Fruit fly (Drosophila melanogaster) whole organism, pupa: ENCODE data around the gene TotX.

Source experiments
- CG10348 ChIP-seq: fragments of 200-800 bp; sonication (Bioruptor generic); IDR thresholded peaks from 2 replicates; pipeline ENCODE4 v1.3.6; 2022; ENCODE audit warnings: missing biosample characterization, missing genetic modification characterization
- CG12605 ChIP-seq: fragments of 200-800 bp; sonication (Bioruptor generic); IDR thresholded peaks from 2 replicates; pipeline ENCODE4 v1.3.6; 2022; ENCODE audit warnings: missing biosample characterization, missing genetic modification characterization
- CG13204 ChIP-seq: fragments of 200-800 bp; sonication (Bioruptor generic); optimal IDR thresholded peaks from 2 replicates; lab custom pipeline; 2018; ENCODE audit warnings: missing biosample characterization, mild to moderate bottlenecking, missing genetic modification characterization, moderate library complexity
- CG14655 ChIP-seq: fragments of 200-800 bp; sonication (Bioruptor generic); optimal IDR thresholded peaks from 3 replicates; lab custom pipeline; 2017; ENCODE audit warnings: mild to moderate bottlenecking, missing biosample characterization, missing genetic modification reagents, missing genetic modification characterization
- CG15710 ChIP-seq: fragments of 200-800 bp; sonication (Bioruptor generic); optimal IDR thresholded peaks from 2 replicates; lab custom pipeline; 2018; ENCODE audit warnings: missing biosample characterization, mild to moderate bottlenecking, missing genetic modification characterization, moderate library complexity
- CG17806 ChIP-seq: fragments of 200-800 bp; sonication (Bioruptor generic); optimal IDR thresholded peaks from 2 replicates; lab custom pipeline; 2018; ENCODE audit warnings: missing biosample characterization, mild to moderate bottlenecking, missing genetic modification characterization, moderate library complexity
- CG32121 ChIP-seq: fragments of 200-800 bp; sonication (Bioruptor generic); IDR thresholded peaks from 2 replicates; pipeline ENCODE4 v1.3.6; 2022; ENCODE audit warnings: missing biosample characterization, missing genetic modification characterization
- CG34367 ChIP-seq: fragments of 200-800 bp; sonication (Bioruptor generic); optimal IDR thresholded peaks from 2 replicates; lab custom pipeline; 2018; ENCODE audit warnings: missing biosample characterization, mild to moderate bottlenecking, missing genetic modification characterization
- CG4496 ChIP-seq: fragments of 200-800 bp; sonication (Bioruptor generic); IDR thresholded peaks from 3 replicates; pipeline ENCODE4 v1.3.6; 2022; ENCODE audit warnings: missing biosample characterization, missing genetic modification characterization
- CG8159 ChIP-seq: fragments of 200-800 bp; sonication (Bioruptor generic); optimal IDR thresholded peaks from 3 replicates; lab custom pipeline; 2018; ENCODE audit warnings: missing biosample characterization, mild to moderate bottlenecking, missing genetic modification characterization, moderate library complexity
- CG8301 ChIP-seq: fragments of 200-800 bp; sonication (Bioruptor generic); optimal IDR thresholded peaks from 2 replicates; lab custom pipeline; 2018; ENCODE audit warnings: missing biosample characterization, mild to moderate bottlenecking, missing genetic modification characterization
- CG9948 ChIP-seq: fragments of 200-800 bp; sonication (Bioruptor generic); optimal IDR thresholded peaks from 2 replicates; lab custom pipeline; 2018; ENCODE audit warnings: missing biosample characterization, mild to moderate bottlenecking, missing genetic modification characterization, moderate library complexity
- D1 ChIP-seq: fragments of 200-800 bp; sonication (Bioruptor generic); optimal IDR thresholded peaks from 2 replicates; lab custom pipeline; 2018; ENCODE audit warnings: missing biosample characterization, mild to moderate bottlenecking, missing genetic modification characterization, moderate library complexity
- EcR ChIP-seq: fragments of 200-800 bp; sonication (Bioruptor generic); optimal IDR thresholded peaks from 3 replicates; lab custom pipeline; 2019; ENCODE audit warnings: missing biosample characterization, missing genetic modification characterization, mild to moderate bottlenecking, moderate library complexity, missing genetic modification reagents
- Ets98B ChIP-seq: fragments of 200-800 bp; sonication (Bioruptor generic); IDR thresholded peaks from 2 replicates; pipeline ENCODE4 v1.3.6; 2022; ENCODE audit warnings: missing biosample characterization, missing genetic modification characterization
- Pif1A ChIP-seq: fragments of 200-800 bp; sonication (Bioruptor generic); optimal IDR thresholded peaks from 3 replicates; lab custom pipeline; 2016; ENCODE audit warnings: missing biosample characterization, missing genetic modification characterization
- Pif1B ChIP-seq: fragments of 200-800 bp; sonication (Bioruptor generic); optimal IDR thresholded peaks from 3 replicates; lab custom pipeline; 2016; ENCODE audit warnings: missing biosample characterization, missing genetic modification characterization
- Snoo ChIP-seq: fragments of 200-800 bp; sonication (Bioruptor generic); optimal IDR thresholded peaks from 3 replicates; lab custom pipeline; 2017; ENCODE audit warnings: missing biosample characterization, mild to moderate bottlenecking, missing genetic modification characterization, inconsistent platforms
- fd96Ca ChIP-seq: fragments of 200-800 bp; sonication (Bioruptor generic); IDR thresholded peaks from 3 replicates; pipeline ENCODE4 v1.3.6; 2022; ENCODE audit warnings: missing biosample characterization, missing genetic modification characterization
- gl ChIP-seq: fragments of 200-800 bp; sonication (Bioruptor generic); optimal IDR thresholded peaks from 2 replicates; lab custom pipeline; 2018; ENCODE audit warnings: missing biosample characterization, mild to moderate bottlenecking, missing genetic modification characterization
- rn ChIP-seq: fragments of 200-800 bp; sonication (Bioruptor generic); IDR thresholded peaks from 2 replicates; pipeline ENCODE4 v1.3.6; 2022; ENCODE audit warnings: missing biosample characterization, missing genetic modification characterization

The TotX gene

DNA sequence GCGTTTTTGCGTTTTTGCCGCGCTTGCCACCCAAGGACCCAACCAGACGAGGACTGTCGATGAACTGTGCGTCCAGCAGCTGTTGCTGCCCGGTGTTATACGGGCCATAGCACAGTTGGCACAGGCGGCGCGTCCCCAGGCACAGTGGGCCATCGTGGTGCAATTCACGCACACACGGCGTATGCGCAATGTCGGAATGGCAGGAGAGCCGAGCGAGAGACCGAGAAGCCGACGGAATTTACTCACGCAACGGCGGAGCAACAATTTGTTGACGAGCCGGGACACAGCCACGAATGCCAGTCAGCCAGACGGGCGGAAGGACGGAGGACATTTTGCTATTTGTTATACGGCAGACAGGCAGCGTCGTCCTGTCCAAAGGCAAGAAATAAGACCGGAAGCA lies 40.1 kb upstream of the TotX start, which contains the start of gene CG31191:
CG31191 (minus strand) TSS at position 68 of the 400 bp plus-strand sequence.
- TF ChIP-seq CG12605 (GFP tag; lab: Robert Waterston, UW) (peak; percentile 53; the same call in 1 of the 2 replicates), CG17806 (tag; lab: Kevin White, UChicago) (no peak), Pif1A (no peak), CG15710 (no peak), fd96Ca (GFP tag; lab: Robert Waterston, UW) (no peak), Pif1B (GFP tag; lab: Kevin White, UChicago) (no peak)
- TF ChIP-seq, all 21 proteins: peak for 1

DNA sequence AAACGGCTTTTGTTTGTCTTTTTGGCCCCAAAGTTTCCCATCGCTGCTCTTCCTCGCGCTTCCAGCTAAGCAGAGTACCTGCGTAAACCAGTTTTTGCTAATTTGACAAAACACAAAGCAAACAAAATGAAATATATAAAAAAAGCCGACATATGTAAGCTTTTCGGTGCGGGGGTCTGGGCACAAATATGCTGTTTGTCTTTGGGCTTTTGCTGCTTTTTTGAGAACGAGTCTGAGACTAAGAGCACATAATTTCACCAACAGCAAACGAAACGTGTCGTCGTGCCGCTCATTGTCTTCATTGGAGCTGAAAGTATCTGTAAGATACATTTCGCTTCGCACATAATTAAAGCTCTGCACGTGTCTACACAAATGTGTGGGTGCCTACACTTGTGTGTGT lies 10.5 kb upstream of the TotX start:
- TF ChIP-seq CG34367 (tag; lab: Kevin White, UChicago) (no peak), Snoo (tag; lab: Kevin White, UChicago) (no peak), CG17806 (tag; lab: Kevin White, UChicago) (no peak), Ets98B (GFP tag; lab: Robert Waterston, UW) (no peak), CG9948 (tag; lab: Kevin White, UChicago) (no peak), CG32121 (GFP tag; lab: Robert Waterston, UW) (no peak), CG4496 (GFP tag; lab: Robert Waterston, UW) (no peak), CG14655 (no peak), rn (no peak), fd96Ca (GFP tag; lab: Robert Waterston, UW) (no peak)

DNA sequence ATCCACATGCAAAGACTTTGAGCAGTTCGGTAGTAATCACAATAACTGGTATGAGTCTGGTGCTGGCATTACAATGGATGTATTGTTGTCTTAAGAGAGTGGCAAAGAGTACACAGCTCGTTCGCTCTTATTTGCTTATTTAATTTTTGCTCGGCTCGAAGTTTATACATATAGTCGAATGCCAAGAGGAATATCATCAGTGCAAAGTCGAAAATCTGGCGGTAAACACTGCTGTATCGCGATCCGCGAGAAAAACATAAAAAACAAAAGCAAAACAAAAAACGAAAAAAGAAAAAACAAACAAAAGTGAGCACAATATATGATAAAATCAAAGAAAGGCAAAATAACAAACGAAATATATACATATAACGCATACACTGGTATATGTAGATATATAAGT lies 8.8 kb upstream of the TotX start, which contains the start of gene hdly:
hdly (plus strand) TSS at position 194 of the 400 bp plus-strand sequence.
- peak; percentile 97 for TF ChIP-seq CG15710
- TF ChIP-seq CG13204 (GFP tag; lab: Kevin White, UChicago): peak; percentile 99
- TF ChIP-seq Ets98B (GFP tag; lab: Robert Waterston, UW): peak; percentile 99
- peak; percentile 99 for TF ChIP-seq Pif1A
- peak; percentile 100 for TF ChIP-seq CG12605 (GFP tag; lab: Robert Waterston, UW)
- TF ChIP-seq CG8301 (tag; lab: Kevin White, UChicago): peak; percentile 97
- peak; percentile 99 for TF ChIP-seq CG32121 (GFP tag; lab: Robert Waterston, UW)
- peak; percentile 84 for TF ChIP-seq D1 (tag; lab: Kevin White, UChicago)
- no peak for TF ChIP-seq CG10348 (GFP tag; lab: Robert Waterston, UW)
- peak; percentile 99 for TF ChIP-seq CG34367 (tag; lab: Kevin White, UChicago)
- TF ChIP-seq gl (tag; lab: Kevin White, UChicago): peak; percentile 100
- TF ChIP-seq rn: peak; percentile 99
- peak; percentile 98 for TF ChIP-seq CG14655
- peak; percentile 99 for TF ChIP-seq CG4496 (GFP tag; lab: Robert Waterston, UW)
- TF ChIP-seq CG17806 (tag; lab: Kevin White, UChicago): peak; percentile 94
- TF ChIP-seq Pif1B (GFP tag; lab: Kevin White, UChicago): peak; percentile 99
- peak; percentile 93 for TF ChIP-seq CG8159 (tag; lab: Kevin White, UChicago)
- peak; percentile 90 for TF ChIP-seq CG9948 (tag; lab: Kevin White, UChicago)
- TF ChIP-seq fd96Ca (GFP tag; lab: Robert Waterston, UW): peak; percentile 98
- TF ChIP-seq Snoo (tag; lab: Kevin White, UChicago): peak; percentile 98
- peak; percentile 80 for TF ChIP-seq EcR (GFP tag; lab: Kevin White, UChicago)

DNA sequence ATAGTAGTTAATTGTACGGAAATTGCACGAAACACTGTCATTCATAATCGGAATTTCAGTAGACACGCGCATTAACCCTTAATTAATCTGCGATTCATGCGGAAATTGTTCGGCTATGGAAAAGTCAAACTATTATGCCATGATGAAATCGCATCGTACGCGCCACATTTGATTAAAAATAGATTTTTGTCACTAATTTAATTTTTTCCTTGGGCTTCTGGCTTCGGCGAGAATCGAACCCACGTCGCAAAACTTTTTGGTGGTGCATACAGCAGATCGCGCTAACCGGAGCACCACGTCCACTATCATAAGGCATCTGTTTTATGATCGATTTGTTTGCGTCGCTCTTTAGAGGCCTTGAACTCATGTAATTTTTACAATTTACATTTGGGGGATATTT lies 7.4 kb upstream of the TotX start:
- TF ChIP-seq CG34367 (tag; lab: Kevin White, UChicago) (no peak), Snoo (tag; lab: Kevin White, UChicago) (no peak), gl (tag; lab: Kevin White, UChicago) (no peak), CG8301 (tag; lab: Kevin White, UChicago) (no peak), CG13204 (GFP tag; lab: Kevin White, UChicago) (no peak), EcR (GFP tag; lab: Kevin White, UChicago) (peak; percentile 29), CG8159 (tag; lab: Kevin White, UChicago) (no peak), rn (no peak), CG17806 (tag; lab: Kevin White, UChicago) (no peak), CG32121 (GFP tag; lab: Robert Waterston, UW) (0 out of 2 replicates have a peak, but pooled peaks have one; percentile 19), Ets98B (GFP tag; lab: Robert Waterston, UW) (no peak), CG14655 (no peak), Pif1B (GFP tag; lab: Kevin White, UChicago) (no peak), CG12605 (GFP tag; lab: Robert Waterston, UW) (peak; percentile 31; the same call in 1 of the 2 replicates), Pif1A (no peak)

DNA sequence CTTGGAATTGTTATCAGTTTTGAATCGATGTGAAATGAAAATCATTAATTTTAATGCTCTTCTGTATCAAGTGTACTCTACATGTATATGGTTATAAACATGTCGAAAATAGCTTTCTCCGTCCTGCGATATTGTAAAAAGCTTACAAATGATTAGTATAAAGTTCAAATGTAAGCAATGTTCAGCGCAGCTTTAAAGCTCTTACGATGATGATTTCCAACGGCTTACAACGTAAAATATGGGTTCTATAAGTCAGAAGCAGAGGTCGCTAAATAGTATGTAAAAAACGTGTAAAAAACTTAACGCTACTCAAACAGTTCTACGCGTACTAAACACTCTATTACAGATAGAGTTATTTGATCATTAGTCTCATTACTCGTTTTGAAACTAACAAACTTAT lies 3.3 kb upstream of the TotX start:
- no peak for TF ChIP-seq gl (tag; lab: Kevin White, UChicago)
- no peak for TF ChIP-seq rn
- no peak for TF ChIP-seq CG10348 (GFP tag; lab: Robert Waterston, UW)

DNA sequence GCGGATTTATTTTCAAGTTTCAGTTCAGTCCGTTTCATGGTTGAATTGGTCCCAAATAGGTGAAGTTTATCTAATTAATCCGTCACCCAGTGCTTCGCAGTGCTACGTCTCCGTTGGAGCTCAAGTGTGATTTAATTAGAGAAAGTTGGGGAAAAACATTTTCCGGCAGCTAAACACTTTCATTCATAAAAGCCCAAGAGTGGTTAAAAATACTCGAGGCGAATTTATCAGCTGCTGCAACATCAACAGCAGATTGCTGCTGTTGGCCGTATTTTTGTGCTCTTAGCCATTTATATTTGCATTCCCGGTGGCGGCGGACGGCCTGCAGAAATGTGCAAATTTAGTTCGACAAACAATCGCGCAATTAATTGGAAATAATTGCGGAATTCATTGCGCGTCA lies 3.7 kb downstream of the TotX start, which contains the start of gene Grik:
Grik (plus strand) TSS at position 301 of the 400 bp plus-strand sequence.
- TF ChIP-seq Pif1B (GFP tag; lab: Kevin White, UChicago) (no peak), CG12605 (GFP tag; lab: Robert Waterston, UW) (no peak), CG8159 (tag; lab: Kevin White, UChicago) (no peak), CG9948 (tag; lab: Kevin White, UChicago) (no peak), Snoo (tag; lab: Kevin White, UChicago) (no peak)
